Worm (Caenorhabditis elegans): Measurements from ENCODE around the gene srx-96.

DNA sequence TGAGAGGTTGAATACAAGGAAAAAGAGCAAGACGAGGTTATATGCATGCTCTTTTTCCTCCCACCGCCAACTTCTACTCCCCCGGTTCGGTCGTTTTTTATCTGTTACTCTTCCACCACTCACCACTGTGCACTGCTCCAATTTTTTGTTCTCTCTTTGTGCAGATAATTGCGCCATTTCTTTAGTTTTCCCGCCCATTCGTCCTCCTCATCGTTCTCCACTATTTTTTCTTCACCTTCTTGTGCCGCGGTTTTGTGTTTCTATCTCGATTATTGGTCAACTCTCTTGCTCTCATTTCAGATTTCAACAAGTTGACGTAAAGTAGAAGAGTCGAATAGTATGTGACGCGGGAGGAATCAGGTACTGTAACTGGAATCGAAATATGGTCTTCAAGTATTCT lies 21.6 kb upstream of the srx-96 start, which contains the start of gene T01D3.1:
- TF ChIP-seq lir-1 (GFP tag; conservative IDR thresholded peaks at IDR 0.05) (no peak), B0019.2 (GFP tag; conservative IDR thresholded peaks at IDR 0.05) (no peak), nfya-2 (GFP tag; IDR thresholded peaks at IDR 0.05) (no peak)
